Worm (Caenorhabditis elegans): ENCODE data around the gene nspe-1.

- TF ChIP-seq unc-62 (GFP tag; optimal IDR thresholded peaks at IDR 0.05), result no peak
- TF ChIP-seq jun-1 (tag; optimal IDR thresholded peaks at IDR 0.05), result no peak
- no peak for TF ChIP-seq nhr-11 (tag; optimal IDR thresholded peaks at IDR 0.05)
- TF ChIP-seq fkh-10 (GFP tag; optimal IDR thresholded peaks at IDR 0.05), result no peak
- TF ChIP-seq tbx-2 (tag; optimal IDR thresholded peaks at IDR 0.05), result no peak
- no peak for TF ChIP-seq skn-1 (tag; optimal IDR thresholded peaks at IDR 0.05)
- no peak for TF ChIP-seq nhr-90 (tag; optimal IDR thresholded peaks at IDR 0.05; ENCODE audit: poor library complexity)
- no peak for TF ChIP-seq fos-1 (tag; optimal IDR thresholded peaks at IDR 0.05)
- no peak for TF ChIP-seq unc-98 (GFP tag; IDR thresholded peaks at IDR 0.05)
- TF ChIP-seq nhr-237 (tag; optimal IDR thresholded peaks at IDR 0.05), result no peak
- no peak for TF ChIP-seq dpl-1 (GFP tag; optimal IDR thresholded peaks at IDR 0.05)
- peak; percentile 40 for TF ChIP-seq rnt-1 (tag; optimal IDR thresholded peaks at IDR 0.05)
- no peak for TF ChIP-seq irx-1 (tag; optimal IDR thresholded peaks at IDR 0.05)
Observed at ce11 chrII:12658409-12658808, 37.7 kb upstream of the nspe-1 start.

Data from whole organism, L1 larva.